Worm (Caenorhabditis elegans) whole organism, L4 larva: ENCODE results near the gene msrp-3.
"Not testable (repeated sequence)": the region's sequence is repeated elsewhere in the genome, so short reads cannot be mapped to it uniquely, and the experiment has no call there.

ENCODE experiments used
- D1046.2 ChIP-seq: fragments of 200-800 bp; sonication (Bioruptor generic); IDR thresholded peaks from 2 replicates; pipeline ENCODE4 v1.3.6; 2022; ENCODE audit warnings: missing genetic modification characterization, missing compliant biosample characterization
- F44E2.7 ChIP-seq: fragments of 200-800 bp; sonication (Bioruptor generic); IDR thresholded peaks from 2 replicates; pipeline ENCODE4 v2.1.2; 2022; ENCODE audit warnings: missing genetic modification characterization, missing compliant biosample characterization
- R02D3.7 ChIP-seq: fragments of 150-350 bp; sonication (generic microtip); optimal IDR thresholded peaks from 3 replicates; lab custom pipeline; 2014; ENCODE audit warnings: missing biosample characterization, missing genetic modification characterization
- Y5F2A.4 ChIP-seq: fragments of 200-800 bp; sonication (Bioruptor generic); optimal IDR thresholded peaks from 2 replicates; lab custom pipeline; 2018; ENCODE audit warnings: mild to moderate bottlenecking, missing genetic modification characterization, missing compliant biosample characterization
- ZK337.2 ChIP-seq: fragments of 200-800 bp; sonication (Bioruptor generic); IDR thresholded peaks from 2 replicates; pipeline ENCODE4 v1.3.6; 2022; ENCODE audit warnings: missing genetic modification reagents, missing genetic modification characterization, missing compliant biosample characterization
- ama-1 ChIP-seq: fragments of 150-350 bp; optimal IDR thresholded peaks from 2 replicates; lab custom pipeline; 2014; ENCODE audit warnings: inconsistent platforms, mixed read lengths
- ceh-28 ChIP-seq: fragments of 150-350 bp; optimal IDR thresholded peaks from 2 replicates; lab custom pipeline; 2014; ENCODE audit warnings: missing biosample characterization, missing genetic modification reagents, missing genetic modification characterization
- ceh-44 ChIP-seq: fragments of 200-800 bp; sonication (Bioruptor generic); IDR thresholded peaks from 2 replicates; pipeline ENCODE4 v1.3.6; 2022; ENCODE audit warnings: missing genetic modification reagents, missing genetic modification characterization, missing compliant biosample characterization
- ceh-62 ChIP-seq: sonication (generic microtip); optimal IDR thresholded peaks from 2 replicates; lab custom pipeline; 2017; ENCODE audit warnings: missing biosample characterization, missing genetic modification characterization
- dmd-6 ChIP-seq: fragments of 200-800 bp; sonication (Bioruptor generic); IDR thresholded peaks from 2 replicates; pipeline ENCODE4 v1.3.6; 2022; ENCODE audit warnings: missing genetic modification reagents, missing genetic modification characterization, missing compliant biosample characterization
- dmd-8 ChIP-seq: fragments of 200-800 bp; sonication (Bioruptor generic); IDR thresholded peaks from 2 replicates; pipeline ENCODE4 v1.3.6; 2022; ENCODE audit warnings: missing genetic modification characterization, missing compliant biosample characterization
- dpl-1 ChIP-seq: fragments of 150-350 bp; optimal IDR thresholded peaks from 2 replicates; lab custom pipeline; 2014; ENCODE audit warnings: missing biosample characterization, missing genetic modification reagents, missing genetic modification characterization
- egl-43 ChIP-seq: fragments of 200-800 bp; sonication (Bioruptor generic); IDR thresholded peaks from 2 replicates; pipeline ENCODE4 v1.3.6; 2022; ENCODE audit warnings: missing genetic modification reagents, missing genetic modification characterization, missing compliant biosample characterization
- fos-1 ChIP-seq: fragments of 150-350 bp; optimal IDR thresholded peaks from 2 replicates; lab custom pipeline; 2014; ENCODE audit warnings: missing biosample characterization, missing genetic modification characterization
- jun-1 ChIP-seq: fragments of 150-350 bp; optimal IDR thresholded peaks from 2 replicates; lab custom pipeline; 2014; ENCODE audit warnings: missing biosample characterization, missing genetic modification reagents, missing genetic modification characterization
- lim-7 ChIP-seq: fragments of 200-800 bp; sonication (Bioruptor generic); IDR thresholded peaks from 2 replicates; pipeline ENCODE4 v1.3.6; 2022; ENCODE audit warnings: missing genetic modification characterization, missing compliant biosample characterization
- lin-29 ChIP-seq: fragments of 200-800 bp; sonication (Bioruptor generic); IDR thresholded peaks from 2 replicates; pipeline ENCODE4 v1.3.6; 2022; ENCODE audit warnings: missing genetic modification reagents, missing genetic modification characterization, missing compliant biosample characterization
- lsy-2 ChIP-seq, 2 experiments: fragments of 150-350 bp in 1 of 2; sonication (generic microtip) in 1 of 2; optimal IDR thresholded peaks; 2 replicates each; lab custom pipeline; 2014 to 2017; ENCODE audit warnings: missing biosample characterization in 2 of 2, missing genetic modification characterization in 2 of 2
- madf-5 ChIP-seq, 2 experiments: fragments of 200-800 bp; sonication (Bioruptor generic); IDR thresholded peaks; 2 replicates each; pipeline ENCODE4 v1.3.6; 2022; ENCODE audit warnings: missing compliant biosample characterization in 2 of 2, missing genetic modification characterization in 2 of 2
- mdl-1 ChIP-seq, 2 experiments: fragments of 150-350 bp in 1 of 2; sonication (generic microtip) in 1 of 2; optimal IDR thresholded peaks; 2 replicates each; lab custom pipeline; 2014 to 2017; ENCODE audit warnings: missing biosample characterization in 2 of 2, missing genetic modification characterization in 2 of 2
- mdt-29 ChIP-seq: fragments of 200-800 bp; sonication (Bioruptor generic); IDR thresholded peaks from 2 replicates; pipeline ENCODE4 v1.3.6; 2022; ENCODE audit warnings: missing genetic modification reagents, missing genetic modification characterization, missing compliant biosample characterization
- mep-1 ChIP-seq: fragments of 150-350 bp; sonication (generic microtip); optimal IDR thresholded peaks from 3 replicates; lab custom pipeline; 2014; ENCODE audit warnings: missing biosample characterization, missing genetic modification characterization
- mxl-3 ChIP-seq: fragments of 200-800 bp; sonication (Bioruptor generic); optimal IDR thresholded peaks from 2 replicates; lab custom pipeline; 2018; ENCODE audit warnings: mild to moderate bottlenecking, missing genetic modification characterization, missing compliant biosample characterization
- nhr-11 ChIP-seq: fragments of 150-350 bp; optimal IDR thresholded peaks from 2 replicates; lab custom pipeline; 2014; ENCODE audit warnings: missing biosample characterization, missing genetic modification characterization
- nhr-111 ChIP-seq: fragments of 200-800 bp; sonication (Bioruptor generic); optimal IDR thresholded peaks from 2 replicates; lab custom pipeline; 2018; ENCODE audit warnings: mild to moderate bottlenecking, missing genetic modification characterization, missing compliant biosample characterization
- nhr-6 ChIP-seq: fragments of 150-350 bp; optimal IDR thresholded peaks from 2 replicates; lab custom pipeline; 2014; ENCODE audit warnings: missing biosample characterization, missing genetic modification characterization
- nhr-77 ChIP-seq: fragments of 150-350 bp; optimal IDR thresholded peaks from 2 replicates; lab custom pipeline; 2014; ENCODE audit warnings: missing biosample characterization, missing genetic modification characterization
- php-3 ChIP-seq: fragments of 200-800 bp; sonication (Bioruptor generic); IDR thresholded peaks from 2 replicates; pipeline ENCODE4 v1.3.6; 2022; ENCODE audit warnings: missing genetic modification reagents, missing genetic modification characterization, missing compliant biosample characterization
- saeg-2 ChIP-seq: fragments of 200-800 bp; sonication (Bioruptor generic); IDR thresholded peaks from 2 replicates; pipeline ENCODE4 v1.3.6; 2022; ENCODE audit warnings: missing genetic modification reagents, missing genetic modification characterization, missing compliant biosample characterization
- set-16 ChIP-seq: fragments of 200-800 bp; sonication (Bioruptor generic); IDR thresholded peaks from 2 replicates; pipeline ENCODE4 v1.3.6; 2022; ENCODE audit warnings: missing genetic modification reagents, missing genetic modification characterization, missing compliant biosample characterization
- skn-1 ChIP-seq: fragments of 150-350 bp; optimal IDR thresholded peaks from 2 replicates; lab custom pipeline; 2014; ENCODE audit warnings: missing biosample characterization, missing genetic modification characterization
- tag-97 ChIP-seq: fragments of 200-800 bp; sonication (Bioruptor generic); IDR thresholded peaks from 2 replicates; pipeline ENCODE4 v1.3.6; 2022; ENCODE audit warnings: missing genetic modification characterization, missing compliant biosample characterization
- unc-62 ChIP-seq, 3 experiments: fragments of 150-350 bp in 1 of 3; sonication (generic microtip); optimal IDR thresholded peaks in 2 of 3; peaks in 1 of 3; 1 replicate in 1 of 3; 2 replicates in 2 of 3; lab custom pipeline; 2014 to 2017; ENCODE audit warnings: missing biosample characterization in 3 of 3, missing genetic modification characterization in 3 of 3, missing genetic modification reagents in 3 of 3, missing genotype in 1 of 3
- zag-1 ChIP-seq: fragments of 150-350 bp; optimal IDR thresholded peaks from 2 replicates; lab custom pipeline; 2014; ENCODE audit warnings: missing biosample characterization, missing genetic modification characterization
- zfp-2 ChIP-seq: sonication (generic microtip); optimal IDR thresholded peaks from 2 replicates; lab custom pipeline; 2016; ENCODE audit warnings: mild to moderate bottlenecking, missing genetic modification characterization, missing compliant biosample characterization
- ztf-11 ChIP-seq: fragments of 150-350 bp; optimal IDR thresholded peaks from 2 replicates; lab custom pipeline; 2014; ENCODE audit warnings: missing biosample characterization, missing genetic modification characterization

Gene msrp-3

ce11 chrII:823529-823928, 8.9 kb upstream of the msrp-3 start, which contains the start of gene F46F5.10:
TSS of gene F46F5.10 (plus strand) at chrII:823829.
- TF ChIP-seq nhr-11 (no peak), lim-7 (GFP tag; lab: Robert Waterston, UW) (no peak), dmd-8 (GFP tag; lab: Robert Waterston, UW) (no peak), Y5F2A.4 (no peak), dpl-1 (GFP tag; lab: Kevin White, UChicago) (no peak), dmd-6 (GFP tag; lab: Robert Waterston, UW) (no peak), fos-1 (tag; lab: Kevin White, UChicago) (no peak)
- TF ChIP-seq, all 104 proteins: peak for 0

- TF ChIP-seq dpl-1 (GFP tag; lab: Kevin White, UChicago); ama-1 (lab: Kevin White, UChicago); F44E2.7 (GFP tag; lab: Robert Waterston, UW): not testable (repeated sequence)
Observed at ce11 chrII:822730-823129, 8.1 kb upstream of the msrp-3 start, which contains the start of gene msrp-4. TSS of gene msrp-4 (minus strand) at chrII:822830.

DNA sequence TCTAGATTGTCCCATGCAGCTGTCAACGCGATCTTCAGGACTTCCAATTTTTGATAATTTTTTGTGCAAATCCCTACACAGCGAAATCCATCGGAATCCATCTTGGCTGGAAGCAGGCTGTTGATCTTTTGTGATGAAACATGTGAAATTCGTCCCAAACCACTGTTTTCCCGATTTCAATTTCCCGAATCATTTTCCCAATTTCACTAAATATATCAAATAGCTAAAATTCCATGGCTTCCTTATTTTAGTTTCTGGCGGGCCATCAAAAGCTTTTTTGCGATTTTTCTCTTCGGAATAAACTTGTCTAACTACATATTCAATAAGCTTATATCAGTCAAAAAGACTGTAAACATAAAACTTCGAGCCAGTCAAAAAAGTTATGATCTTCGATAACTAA, 6.9 kb upstream of the msrp-3 start, which contains the start of gene F46F5.8:
TSS of gene F46F5.8 (minus strand) at position 101 of the 400 bp plus-strand sequence.
- TF ChIP-seq set-16 (GFP tag; lab: Robert Waterston, UW) (no peak), ceh-62 (tag; lab: Kevin White, UChicago) (no peak), mep-1 (no peak), nhr-111 (GFP tag; lab: Kevin White, UChicago) (no peak), unc-62 (GFP tag; optimal IDR thresholded peaks at IDR 0.05 in 1 of 2; lab: Kevin White, UChicago) (peak in 1 of 2 experiments; percentile 73), unc-62 (tag; optimal IDR thresholded peaks at IDR 0.05; lab: Kevin White, UChicago) (no peak), mxl-3 (GFP tag; lab: Kevin White, UChicago) (no peak)

DNA sequence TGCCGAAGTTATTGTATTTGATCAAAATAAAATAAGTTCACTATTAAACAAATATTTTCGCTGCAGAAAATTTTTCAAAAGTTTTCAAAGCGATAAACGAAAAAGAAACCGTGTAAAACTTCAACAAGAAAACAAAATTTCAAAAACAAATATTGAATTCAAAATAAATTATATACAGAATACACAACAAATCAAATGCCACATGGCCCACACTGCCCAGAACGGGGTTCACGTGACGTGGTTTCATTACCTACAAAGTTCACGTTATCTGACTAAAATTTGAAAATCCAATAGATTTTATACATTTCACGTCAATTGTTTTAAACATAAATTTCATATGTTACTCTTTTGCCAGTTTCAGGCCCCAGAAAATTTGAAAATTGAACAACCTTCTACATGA, 5.9 kb upstream of the msrp-3 start, which contains the start of gene F46F5.7:
TSS of gene F46F5.7 (minus strand) at position 101 of the 400 bp plus-strand sequence.
- no peak for TF ChIP-seq lsy-2 (tag; optimal IDR thresholded peaks at IDR 0.05; lab: Kevin White, UChicago)

DNA sequence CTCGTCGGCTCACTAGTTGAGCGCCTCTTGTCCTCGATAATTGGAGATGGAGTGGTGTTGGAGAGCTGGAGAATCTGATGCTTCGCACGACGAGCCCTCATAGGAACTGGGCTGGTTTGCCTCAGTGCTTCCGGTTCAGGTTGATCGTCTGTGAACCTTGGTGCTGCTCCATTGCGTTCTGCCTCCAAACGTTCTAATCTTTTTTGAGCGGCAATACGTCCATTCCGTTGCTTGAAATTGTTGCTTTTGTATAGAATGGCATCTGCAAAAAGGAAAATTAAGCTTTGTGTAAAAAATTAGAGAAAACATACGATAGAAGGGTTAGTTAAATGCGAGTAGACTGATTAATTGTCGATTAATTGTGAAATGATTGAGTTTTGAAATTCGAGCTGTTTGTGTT, 1.7 kb downstream of the msrp-3 start, which contains the start of gene F46F5.5:
TSS of gene F46F5.5 (minus strand) at position 101 of the 400 bp plus-strand sequence.
- TF ChIP-seq unc-62 (GFP tag; optimal IDR thresholded peaks at IDR 0.05 in 1 of 2; lab: Kevin White, UChicago) (no peak), unc-62 (tag; optimal IDR thresholded peaks at IDR 0.05; lab: Kevin White, UChicago) (no peak), ZK337.2 (no peak), mdl-1 (tag; optimal IDR thresholded peaks at IDR 0.05; lab: Kevin White, UChicago) (no peak), ceh-44 (GFP tag; lab: Robert Waterston, UW) (no peak), lin-29 (no peak), saeg-2 (no peak), R02D3.7 (no peak), mdt-29 (GFP tag; lab: Robert Waterston, UW) (no peak), tag-97 (GFP tag; lab: Robert Waterston, UW) (no peak), ceh-28 (tag; lab: Kevin White, UChicago) (no peak)

ce11 chrII:808457-808856, 6.2 kb downstream of the msrp-3 start, which contains the start of gene F46F5.11:
TSS of gene F46F5.11 (plus strand) at chrII:808757.
- no peak for TF ChIP-seq nhr-6
- no peak for TF ChIP-seq egl-43
- no peak for TF ChIP-seq dmd-8 (GFP tag; lab: Robert Waterston, UW)
- no peak for TF ChIP-seq zfp-2
- no peak for TF ChIP-seq nhr-77
- TF ChIP-seq fos-1 (tag; lab: Kevin White, UChicago): no peak
- TF ChIP-seq D1046.2 (GFP tag; lab: Robert Waterston, UW): no peak
- no peak for TF ChIP-seq madf-5 (GFP tag; IDR thresholded peaks at IDR 0.05; lab: Robert Waterston, UW)
- no peak for TF ChIP-seq ztf-11 (tag; lab: Kevin White, UChicago)
- no peak for TF ChIP-seq skn-1
- TF ChIP-seq jun-1 (tag; lab: Kevin White, UChicago): no peak
- TF ChIP-seq php-3 (GFP tag; lab: Robert Waterston, UW): no peak
- TF ChIP-seq F44E2.7 (GFP tag; lab: Robert Waterston, UW): no peak
- TF ChIP-seq zag-1: no peak
